Fruit fly (Drosophila melanogaster) whole organism, embryonic: ENCODE measurements around the gene CG14561.

Experiments used
- ATbp ChIP-seq: fragments of 200-800 bp; sonication (Bioruptor generic); optimal IDR thresholded peaks from 2 replicates; lab custom pipeline; 2017; ENCODE audit warnings: missing biosample characterization, mild to moderate bottlenecking, missing genetic modification characterization, missing genetic modification reagents
- Abd-B ChIP-seq: fragments of 200-800 bp; sonication (Bioruptor generic); optimal IDR thresholded peaks from 2 replicates; lab custom pipeline; 2018; ENCODE audit warnings: missing biosample characterization, mild to moderate bottlenecking, missing genetic modification characterization, moderate library complexity
- CG1024 ChIP-seq: fragments of 200-800 bp; sonication (Bioruptor generic); IDR thresholded peaks from 2 replicates; pipeline ENCODE4 v1.3.6; 2022; ENCODE audit warnings: missing biosample characterization, missing genetic modification characterization
- CG10274 ChIP-seq: fragments of 200-800 bp; sonication (Bioruptor generic); optimal IDR thresholded peaks from 3 replicates; lab custom pipeline; 2017; ENCODE audit warnings: missing biosample characterization, mild to moderate bottlenecking, missing genetic modification characterization
- CG12659 ChIP-seq: fragments of 200-800 bp; sonication (Bioruptor generic); optimal IDR thresholded peaks from 3 replicates; lab custom pipeline; 2017; ENCODE audit warnings: mild to moderate bottlenecking, missing biosample characterization, missing genetic modification reagents, missing genetic modification characterization
- CG15269 ChIP-seq: fragments of 200-800 bp; sonication (Bioruptor generic); optimal IDR thresholded peaks from 2 replicates; lab custom pipeline; 2018; ENCODE audit warnings: missing biosample characterization, mild to moderate bottlenecking, missing genetic modification characterization, moderate library complexity
- CG16779 ChIP-seq: fragments of 200-800 bp; sonication (Bioruptor generic); IDR thresholded peaks from 2 replicates; pipeline ENCODE4 v1.3.6; 2022; ENCODE audit warnings: missing biosample characterization, missing genetic modification characterization
- CG1792 ChIP-seq: fragments of 200-800 bp; sonication (Bioruptor generic); optimal IDR thresholded peaks from 2 replicates; lab custom pipeline; 2016; ENCODE audit warnings: missing biosample characterization, missing genetic modification characterization
- CG32767 ChIP-seq: fragments of 200-800 bp; sonication (Bioruptor generic); IDR thresholded peaks from 2 replicates; pipeline ENCODE4 v1.3.6; 2022; ENCODE audit warnings: missing biosample characterization, missing genetic modification characterization
- CG3407 ChIP-seq: fragments of 200-800 bp; sonication (Bioruptor generic); optimal IDR thresholded peaks from 2 replicates; lab custom pipeline; 2018; ENCODE audit warnings: missing biosample characterization, mild to moderate bottlenecking, missing genetic modification characterization
- CG4707 ChIP-seq: fragments of 200-800 bp; sonication (Bioruptor generic); optimal IDR thresholded peaks from 2 replicates; lab custom pipeline; 2018; ENCODE audit warnings: missing biosample characterization, mild to moderate bottlenecking, missing genetic modification characterization, moderate library complexity
- CG6175 ChIP-seq: fragments of 200-800 bp; sonication (Bioruptor generic); IDR thresholded peaks from 3 replicates; pipeline ENCODE4 v1.3.6; 2022; ENCODE audit warnings: missing biosample characterization, missing genetic modification characterization
- CG8290 ChIP-seq, 3 experiments: fragments of 200-800 bp; sonication (Bioruptor generic); optimal IDR thresholded peaks; 2 replicates each; lab custom pipeline; 2016 to 2019; ENCODE audit warnings: missing biosample characterization in 3 of 3, missing genetic modification characterization in 3 of 3, mild to moderate bottlenecking in 2 of 3, moderate library complexity in 1 of 3
- CG8388 ChIP-seq: fragments of 200-800 bp; sonication (Bioruptor generic); optimal IDR thresholded peaks from 2 replicates; lab custom pipeline; 2019; ENCODE audit warnings: missing biosample characterization, mild to moderate bottlenecking, missing genetic modification characterization, moderate library complexity
- Deaf1 ChIP-seq: fragments of 200-800 bp; optimal IDR thresholded peaks from 3 replicates; lab custom pipeline; 2019; ENCODE audit warnings: missing biosample characterization, mild to moderate bottlenecking, missing genetic modification characterization, moderate library complexity
- Doc2 ChIP-seq: fragments of 200-800 bp; sonication (Bioruptor generic); IDR thresholded peaks from 2 replicates; pipeline ENCODE4 v1.3.6; 2022; ENCODE audit warnings: missing biosample characterization, missing genetic modification characterization
- Dp ChIP-seq: fragments of 200-800 bp; sonication (Bioruptor generic); optimal IDR thresholded peaks from 2 replicates; lab custom pipeline; 2018; ENCODE audit warnings: missing biosample characterization, mild to moderate bottlenecking, missing genetic modification characterization, moderate library complexity
- Fer1 ChIP-seq: fragments of 200-800 bp; sonication (Bioruptor generic); optimal IDR thresholded peaks from 2 replicates; lab custom pipeline; 2017; ENCODE audit warnings: missing biosample characterization, mild to moderate bottlenecking, missing genetic modification characterization
- GATAe ChIP-seq: fragments of 200-800 bp; sonication (Bioruptor generic); conservative IDR thresholded peaks from 2 replicates; pipeline ENCODE4 v1.3.6; 2022; ENCODE audit warnings: missing biosample characterization, missing genetic modification characterization
- H15 ChIP-seq: fragments of 200-800 bp; sonication (Bioruptor generic); IDR thresholded peaks from 3 replicates; pipeline ENCODE4 v1.3.6; 2022; ENCODE audit warnings: missing biosample characterization, missing genetic modification characterization
- Hey ChIP-seq: fragments of 200-800 bp; sonication (Bioruptor generic); optimal IDR thresholded peaks from 3 replicates; lab custom pipeline; 2018; ENCODE audit warnings: missing biosample characterization, mild to moderate bottlenecking, missing genetic modification characterization
- Lpt ChIP-seq: fragments of >200 bp; optimal IDR thresholded peaks from 2 replicates; lab custom pipeline; 2018; ENCODE audit warnings: missing biosample characterization, missing genetic modification characterization
- MBD-R2 ChIP-seq: fragments of 200-800 bp; sonication (Bioruptor generic); IDR thresholded peaks from 2 replicates; pipeline ENCODE4 v1.3.6; 2022; ENCODE audit warnings: missing biosample characterization, missing genetic modification characterization
- Nf-YA ChIP-seq: fragments of 200-800 bp; sonication (Bioruptor generic); IDR thresholded peaks from 2 replicates; pipeline ENCODE4 v1.3.6; 2022; ENCODE audit warnings: missing biosample characterization, missing genetic modification characterization
- Stat92E ChIP-seq, 3 experiments: fragments of >200 bp in 2 of 3; fragments of 200-800 bp in 1 of 3; sonication (Bioruptor generic) in 1 of 3; optimal IDR thresholded peaks; 2 replicates each; lab custom pipeline; 2017 to 2019; ENCODE audit warnings: missing biosample characterization in 3 of 3, missing genetic modification characterization in 3 of 3, mild to moderate bottlenecking in 1 of 3, moderate library complexity in 1 of 3
- Taf1 ChIP-seq: fragments of 200-800 bp; sonication (Bioruptor generic); IDR thresholded peaks from 2 replicates; pipeline ENCODE4 v1.3.6; 2022; ENCODE audit warnings: missing biosample characterization, missing genetic modification characterization
- Usf ChIP-seq: fragments of 200-800 bp; sonication (Bioruptor generic); optimal IDR thresholded peaks from 2 replicates; lab custom pipeline; 2017; ENCODE audit warnings: missing genotype, missing biosample characterization, missing genetic modification characterization
- ab ChIP-seq: fragments of 200-800 bp; sonication (Bioruptor generic); optimal IDR thresholded peaks from 2 replicates; lab custom pipeline; 2016; ENCODE audit warnings: missing biosample characterization, missing genetic modification characterization
- abd-A ChIP-seq: fragments of 200-800 bp; sonication (Bioruptor generic); optimal IDR thresholded peaks from 3 replicates; lab custom pipeline; 2019; ENCODE audit warnings: missing biosample characterization, mild to moderate bottlenecking, missing genetic modification characterization, moderate library complexity
- bbx ChIP-seq: fragments of 200-800 bp; sonication (Bioruptor generic); IDR thresholded peaks from 2 replicates; pipeline ENCODE4 v1.3.6; 2022; ENCODE audit warnings: missing biosample characterization, missing genetic modification characterization; ENCODE audit not compliant: partially characterized antibody
- br ChIP-seq: fragments of >200 bp; optimal IDR thresholded peaks from 2 replicates; lab custom pipeline; 2017
- croc ChIP-seq: fragments of 200-800 bp; sonication (Bioruptor generic); conservative IDR thresholded peaks from 3 replicates; pipeline ENCODE4 v1.3.6; 2022; ENCODE audit warnings: missing biosample characterization, missing genetic modification characterization
- dan ChIP-seq: fragments of 200-800 bp; sonication (Bioruptor generic); IDR thresholded peaks from 2 replicates; pipeline ENCODE4 v1.3.6; 2022; ENCODE audit warnings: missing biosample characterization, missing genetic modification characterization
- dati ChIP-seq: fragments of 200-800 bp; sonication (Bioruptor generic); IDR thresholded peaks from 2 replicates; pipeline ENCODE4 v1.3.6; 2022; ENCODE audit warnings: missing biosample characterization, missing genetic modification characterization
- exex ChIP-seq: fragments of 200-800 bp; sonication (Bioruptor generic); optimal IDR thresholded peaks from 4 replicates; lab custom pipeline; 2018; ENCODE audit warnings: missing biosample characterization, mild to moderate bottlenecking, missing genetic modification characterization, moderate library complexity
- fd3F ChIP-seq: fragments of 200-800 bp; sonication (Bioruptor generic); optimal IDR thresholded peaks from 2 replicates; lab custom pipeline; 2018; ENCODE audit warnings: missing biosample characterization, mild to moderate bottlenecking, missing genetic modification characterization, moderate library complexity
- fd64A ChIP-seq: fragments of 200-800 bp; sonication (Bioruptor generic); optimal IDR thresholded peaks from 3 replicates; lab custom pipeline; 2018; ENCODE audit warnings: missing biosample characterization, mild to moderate bottlenecking, missing genetic modification characterization
- jigr1 ChIP-seq: fragments of 200-800 bp; sonication (Bioruptor generic); IDR thresholded peaks from 3 replicates; pipeline ENCODE4 v1.3.6; 2022; ENCODE audit warnings: missing biosample characterization, missing genetic modification characterization
- jing ChIP-seq: fragments of 200-800 bp; sonication (Bioruptor generic); optimal IDR thresholded peaks from 2 replicates; lab custom pipeline; 2018; ENCODE audit warnings: missing biosample characterization, mild to moderate bottlenecking, missing genetic modification characterization
- lov ChIP-seq, 2 experiments: fragments of 200-800 bp in 1 of 2; fragments of >200 bp in 1 of 2; sonication (Bioruptor generic) in 1 of 2; IDR thresholded peaks in 1 of 2; optimal IDR thresholded peaks in 1 of 2; 2 replicates in 1 of 2; 3 replicates in 1 of 2; pipeline versions ENCODE4 v1.3.6 to Lab custom; 2017 to 2022; ENCODE audit warnings: missing biosample characterization in 1 of 2, missing genetic modification characterization in 1 of 2
- mam ChIP-seq: fragments of 200-800 bp; sonication (Bioruptor generic); optimal IDR thresholded peaks from 3 replicates; lab custom pipeline; 2016; ENCODE audit warnings: missing biosample characterization, missing genetic modification characterization
- otp ChIP-seq: fragments of 200-800 bp; sonication (Bioruptor generic); IDR thresholded peaks from 3 replicates; pipeline ENCODE4, ENCODE4 v1.3.6; 2022; ENCODE audit warnings: missing biosample characterization, missing genetic modification characterization
- pho ChIP-seq: fragments of 200-800 bp; sonication (Bioruptor generic); optimal IDR thresholded peaks from 2 replicates; lab custom pipeline; 2016; ENCODE audit warnings: missing biosample characterization, missing genetic modification characterization
- psq ChIP-seq: fragments of 200-800 bp; sonication (Bioruptor generic); optimal IDR thresholded peaks from 2 replicates; lab custom pipeline; 2017; ENCODE audit warnings: missing biosample characterization, missing genetic modification characterization
- rib ChIP-seq: fragments of 200-800 bp; sonication (Bioruptor generic); IDR thresholded peaks from 2 replicates; pipeline ENCODE4 v1.3.6; 2022; ENCODE audit warnings: missing biosample characterization, missing genetic modification characterization
- ssp ChIP-seq: fragments of 200-800 bp; sonication (Bioruptor generic); IDR thresholded peaks from 2 replicates; pipeline ENCODE4 v1.3.6; 2022; ENCODE audit warnings: missing biosample characterization, missing genetic modification characterization
- sug ChIP-seq: fragments of 200-800 bp; optimal IDR thresholded peaks from 2 replicates; lab custom pipeline; 2019; ENCODE audit warnings: missing biosample characterization, mild to moderate bottlenecking, missing genetic modification characterization, moderate library complexity
- tin ChIP-seq: fragments of 200-800 bp; sonication (Bioruptor generic); optimal IDR thresholded peaks from 3 replicates; lab custom pipeline; 2016; ENCODE audit warnings: missing biosample characterization, missing genetic modification characterization
- tio ChIP-seq: fragments of 200-800 bp; sonication (Bioruptor generic); optimal IDR thresholded peaks from 2 replicates; lab custom pipeline; 2017; ENCODE audit warnings: missing biosample characterization, missing genetic modification characterization, inconsistent platforms
- unpg ChIP-seq: fragments of 200-800 bp; sonication (Bioruptor generic); optimal IDR thresholded peaks from 3 replicates; lab custom pipeline; 2018; ENCODE audit warnings: missing biosample characterization, mild to moderate bottlenecking, missing genetic modification characterization, moderate library complexity
- zen ChIP-seq: fragments of 200-800 bp; sonication (Bioruptor generic); optimal IDR thresholded peaks from 3 replicates; lab custom pipeline; 2018; ENCODE audit warnings: missing biosample characterization, mild to moderate bottlenecking, missing genetic modification characterization, moderate library complexity

CG14561 gene

DNA sequence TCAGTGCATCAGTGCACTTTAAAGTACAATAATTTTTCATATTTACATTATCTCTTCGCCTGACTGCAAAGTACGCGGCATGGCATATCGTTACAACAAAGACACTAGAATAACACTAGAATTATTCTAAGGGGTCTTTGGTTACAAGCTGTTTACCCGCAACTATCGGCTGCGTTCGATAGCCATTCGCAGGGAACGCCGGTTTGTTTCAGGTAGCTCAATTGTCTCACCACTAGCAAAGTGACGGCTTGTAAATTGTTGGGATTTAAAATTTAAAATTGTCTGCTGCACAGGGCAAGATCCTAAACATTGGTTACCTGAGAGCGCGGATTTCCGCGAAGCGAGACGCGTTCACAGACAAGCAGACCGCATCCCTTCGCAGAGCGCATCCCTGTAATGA is at the start of gene CG14561 (continued):
- peak; percentile 34 for TF ChIP-seq CG8290 (GFP tag; optimal IDR thresholded peaks at IDR 0.05; lab: Kevin White, UChicago)
- peak; percentile 3 to 76 for TF ChIP-seq CG8290 (tag; optimal IDR thresholded peaks at IDR 0.05; lab: Kevin White, UChicago)
- peak; percentile 71 for TF ChIP-seq Dp
- TF ChIP-seq sug (tag; lab: Kevin White, UChicago) = no peak
- no peak for TF ChIP-seq Hey (tag; lab: Kevin White, UChicago)
- TF ChIP-seq Usf (GFP tag; lab: Kevin White, UChicago) = no peak
- no peak for TF ChIP-seq Fer1 (GFP tag; lab: Kevin White, UChicago)
- no peak for TF ChIP-seq Lpt
- peak; percentile 96 for TF ChIP-seq bbx (GFP tag; lab: Robert Waterston, UW)
- TF ChIP-seq fd64A (GFP tag; lab: Kevin White, UChicago) = no peak
- no peak for TF ChIP-seq jing (GFP tag; lab: Kevin White, UChicago)
- TF ChIP-seq ab (GFP tag; lab: Kevin White, UChicago) = no peak
- no peak for TF ChIP-seq CG1024 (GFP tag; lab: Robert Waterston, UW)
- no peak; the same call in 2 of the 3 replicates for TF ChIP-seq H15 (GFP tag; lab: Robert Waterston, UW)
- no peak for TF ChIP-seq CG6175 (GFP tag; lab: Robert Waterston, UW)
- TF ChIP-seq MBD-R2 (GFP tag; lab: Robert Waterston, UW) = peak; percentile 92
- TF ChIP-seq CG8388 (GFP tag; lab: Kevin White, UChicago) = no peak
- no peak for TF ChIP-seq CG3407 (GFP tag; lab: Kevin White, UChicago)
- TF ChIP-seq Doc2 (GFP tag; lab: Robert Waterston, UW) = no peak
- no peak for TF ChIP-seq croc (GFP tag; lab: Robert Waterston, UW)
- no peak for TF ChIP-seq psq (GFP tag; lab: Kevin White, UChicago)
- no peak for TF ChIP-seq CG15269
- TF ChIP-seq mam (GFP tag; lab: Kevin White, UChicago) = peak; percentile 40
- no peak for TF ChIP-seq tio (GFP tag; lab: Kevin White, UChicago)
- no peak for TF ChIP-seq br (lab: Kevin White, UChicago)
- TF ChIP-seq pho = no peak
- TF ChIP-seq CG10274 (GFP tag; lab: Kevin White, UChicago) = no peak
- TF ChIP-seq Nf-YA (GFP tag; lab: Robert Waterston, UW) = no peak
- no peak for TF ChIP-seq ATbp (GFP tag; lab: Kevin White, UChicago)
- TF ChIP-seq rib (GFP tag; lab: Robert Waterston, UW) = no peak
- TF ChIP-seq jigr1 (GFP tag; lab: Robert Waterston, UW) = no peak
- TF ChIP-seq lov (optimal IDR thresholded peaks at IDR 0.05; lab: Kevin White, UChicago) = no peak
- peak; percentile 73; the same call in 1 of the 3 replicates for TF ChIP-seq lov (GFP tag; IDR thresholded peaks at IDR 0.05; lab: Robert Waterston, UW)
- no peak for TF ChIP-seq unpg (GFP tag; lab: Kevin White, UChicago)
- TF ChIP-seq dati (GFP tag; lab: Robert Waterston, UW) = no peak
- no peak for TF ChIP-seq Deaf1 (tag; lab: Kevin White, UChicago)
- no peak for TF ChIP-seq otp (GFP tag; lab: Robert Waterston, UW)
- no peak for TF ChIP-seq ssp (GFP tag; lab: Robert Waterston, UW)
- TF ChIP-seq GATAe = no peak
- no peak for TF ChIP-seq fd3F (GFP tag; lab: Kevin White, UChicago)
- peak; percentile 54 for TF ChIP-seq CG12659 (GFP tag; lab: Kevin White, UChicago)
- TF ChIP-seq Taf1 (GFP tag; lab: Robert Waterston, UW) = no peak
- TF ChIP-seq zen (tag; lab: Kevin White, UChicago) = peak; percentile 46
- TF ChIP-seq dan (GFP tag; lab: Robert Waterston, UW) = no peak
- no peak for TF ChIP-seq CG4707 (GFP tag; lab: Kevin White, UChicago)
- TF ChIP-seq CG16779 (GFP tag; lab: Robert Waterston, UW) = no peak
- TF ChIP-seq Stat92E (GFP tag; optimal IDR thresholded peaks at IDR 0.05; lab: Kevin White, UChicago) = no peak
- TF ChIP-seq Abd-B (GFP tag; lab: Kevin White, UChicago) = no peak
- TF ChIP-seq CG32767 (GFP tag; lab: Robert Waterston, UW) = no peak
- no peak for TF ChIP-seq exex (tag; lab: Kevin White, UChicago)
- TF ChIP-seq CG1792 = no peak
- peak; percentile 34 for TF ChIP-seq tin (GFP tag; lab: Kevin White, UChicago)
- TF ChIP-seq abd-A = no peak
